Worm (Caenorhabditis elegans) whole organism, L4 larva: Measurements from ENCODE around the gene T23G4.2.
A peak's percentile ranks its signal among the peaks of the same experiment; 100 is the strongest.

Source experiments
- R02D3.7 ChIP-seq: fragments of 150-350 bp; sonication (generic microtip); optimal IDR thresholded peaks from 3 replicates; lab custom pipeline; 2014; ENCODE audit warnings: missing biosample characterization, missing genetic modification characterization
- T20F7.1 ChIP-seq: fragments of 200-800 bp; sonication (Bioruptor generic); optimal IDR thresholded peaks from 2 replicates; lab custom pipeline; 2018; ENCODE audit warnings: mild to moderate bottlenecking, missing genetic modification characterization, missing compliant biosample characterization
- Y105C5A.15 ChIP-seq: fragments of 200-800 bp; sonication (Bioruptor generic); IDR thresholded peaks from 2 replicates; pipeline ENCODE4 v1.3.6; 2022; ENCODE audit warnings: missing genetic modification characterization, missing compliant biosample characterization
- aha-1 ChIP-seq: fragments of 150-350 bp; peaks from one replicate; lab custom pipeline; 2014; ENCODE audit warnings: missing biosample characterization, missing genetic modification characterization
- ceh-20 ChIP-seq: fragments of 200-800 bp; sonication (Bioruptor generic); IDR thresholded peaks from 2 replicates; pipeline ENCODE4 v1.3.6; 2022; ENCODE audit warnings: missing genetic modification reagents, missing genetic modification characterization, missing compliant biosample characterization
- ceh-62 ChIP-seq: sonication (generic microtip); optimal IDR thresholded peaks from 2 replicates; lab custom pipeline; 2017; ENCODE audit warnings: missing biosample characterization, missing genetic modification characterization
- cey-2 ChIP-seq: sonication (generic microtip); optimal IDR thresholded peaks from 3 replicates; lab custom pipeline; 2017; ENCODE audit warnings: missing genetic modification characterization, mild to moderate bottlenecking, missing compliant biosample characterization, antibody characterized with exemption, borderline replicate concordance; ENCODE audit not compliant: insufficient read depth
- daf-16 ChIP-seq, 3 experiments: sonication (generic microtip); optimal IDR thresholded peaks; 2 replicates each; lab custom pipeline; 2016 to 2017; ENCODE audit warnings: missing genetic modification characterization in 3 of 3, missing genetic modification reagents in 3 of 3, mild to moderate bottlenecking in 2 of 3, missing compliant biosample characterization in 2 of 3, missing biosample characterization in 1 of 3, moderate library complexity in 1 of 3
- daf-19 ChIP-seq: fragments of 200-800 bp; sonication (Bioruptor generic); conservative IDR thresholded peaks from 2 replicates; pipeline ENCODE4 v1.3.6; 2022; ENCODE audit warnings: missing genetic modification characterization, missing compliant biosample characterization
- daf-8 ChIP-seq: fragments of 200-800 bp; sonication (Bioruptor generic); IDR thresholded peaks from 2 replicates; pipeline ENCODE4 v1.3.6; 2022; ENCODE audit warnings: missing genetic modification characterization, missing compliant biosample characterization
- dmd-6 ChIP-seq: fragments of 200-800 bp; sonication (Bioruptor generic); IDR thresholded peaks from 2 replicates; pipeline ENCODE4 v1.3.6; 2022; ENCODE audit warnings: missing genetic modification reagents, missing genetic modification characterization, missing compliant biosample characterization
- duxl-1 ChIP-seq: sonication (generic microtip); optimal IDR thresholded peaks from 2 replicates; lab custom pipeline; 2016; ENCODE audit warnings: mild to moderate bottlenecking, missing genetic modification characterization, moderate library complexity, missing compliant biosample characterization; ENCODE audit not compliant: poor library complexity
- dve-1 ChIP-seq: sonication (generic microtip); optimal IDR thresholded peaks from 2 replicates; lab custom pipeline; 2017; ENCODE audit warnings: antibody characterized with exemption, mild to moderate bottlenecking, missing genetic modification characterization, missing compliant biosample characterization; ENCODE audit not compliant: insufficient read depth
- gei-8 ChIP-seq: fragments of 200-800 bp; sonication (Bioruptor generic); optimal IDR thresholded peaks from 2 replicates; lab custom pipeline; 2018; ENCODE audit warnings: mild to moderate bottlenecking, missing genetic modification characterization, missing compliant biosample characterization
- hif-1 ChIP-seq, 2 experiments: sonication (generic microtip); optimal IDR thresholded peaks; 2 replicates each; lab custom pipeline; 2016 to 2017; ENCODE audit warnings: missing compliant biosample characterization in 2 of 2, missing genetic modification characterization in 2 of 2, missing genetic modification reagents in 2 of 2, missing genotype in 2 of 2, mild to moderate bottlenecking in 1 of 2
- hlh-30 ChIP-seq: sonication (generic microtip); optimal IDR thresholded peaks from 2 replicates; lab custom pipeline; 2017; ENCODE audit warnings: antibody characterized with exemption, mild to moderate bottlenecking, missing genetic modification characterization, missing compliant biosample characterization; ENCODE audit not compliant: insufficient read depth
- lir-3 ChIP-seq: sonication (generic microtip); optimal IDR thresholded peaks from 2 replicates; lab custom pipeline; 2016; ENCODE audit warnings: mild to moderate bottlenecking, missing genetic modification characterization, missing compliant biosample characterization
- lsy-2 ChIP-seq, 2 experiments: fragments of 150-350 bp in 1 of 2; sonication (generic microtip) in 1 of 2; optimal IDR thresholded peaks; 2 replicates each; lab custom pipeline; 2014 to 2017; ENCODE audit warnings: missing biosample characterization in 2 of 2, missing genetic modification characterization in 2 of 2
- mdl-1 ChIP-seq, 2 experiments: fragments of 150-350 bp in 1 of 2; sonication (generic microtip) in 1 of 2; optimal IDR thresholded peaks; 2 replicates each; lab custom pipeline; 2014 to 2017; ENCODE audit warnings: missing biosample characterization in 2 of 2, missing genetic modification characterization in 2 of 2
- mep-1 ChIP-seq: fragments of 150-350 bp; sonication (generic microtip); optimal IDR thresholded peaks from 3 replicates; lab custom pipeline; 2014; ENCODE audit warnings: missing biosample characterization, missing genetic modification characterization
- nhr-102 ChIP-seq: sonication (generic microtip); optimal IDR thresholded peaks from 2 replicates; lab custom pipeline; 2016; ENCODE audit warnings: mild to moderate bottlenecking, missing genetic modification characterization, moderate library complexity, missing compliant biosample characterization
- nhr-11 ChIP-seq: fragments of 150-350 bp; optimal IDR thresholded peaks from 2 replicates; lab custom pipeline; 2014; ENCODE audit warnings: missing biosample characterization, missing genetic modification characterization
- nhr-28 ChIP-seq: fragments of 150-350 bp; optimal IDR thresholded peaks from 2 replicates; lab custom pipeline; 2014; ENCODE audit warnings: missing biosample characterization, missing genetic modification characterization
- nhr-41 ChIP-seq: fragments of 200-800 bp; sonication (Bioruptor generic); IDR thresholded peaks from 2 replicates; pipeline ENCODE4 v1.3.6; 2022; ENCODE audit warnings: missing genetic modification reagents, missing genetic modification characterization, missing compliant biosample characterization
- nhr-42 ChIP-seq: fragments of 200-800 bp; sonication (Bioruptor generic); IDR thresholded peaks from 2 replicates; pipeline ENCODE4 v1.3.6; 2022; ENCODE audit warnings: missing genetic modification characterization, missing compliant biosample characterization
- nhr-48 ChIP-seq: sonication (generic microtip); optimal IDR thresholded peaks from 2 replicates; lab custom pipeline; 2016; ENCODE audit warnings: mild to moderate bottlenecking, missing genetic modification characterization, missing compliant biosample characterization
- nhr-6 ChIP-seq: fragments of 150-350 bp; optimal IDR thresholded peaks from 2 replicates; lab custom pipeline; 2014; ENCODE audit warnings: missing biosample characterization, missing genetic modification characterization
- nhr-76 ChIP-seq: fragments of 150-350 bp; optimal IDR thresholded peaks from 2 replicates; lab custom pipeline; 2014; ENCODE audit warnings: missing biosample characterization, missing genetic modification characterization
- nhr-77 ChIP-seq: fragments of 150-350 bp; optimal IDR thresholded peaks from 2 replicates; lab custom pipeline; 2014; ENCODE audit warnings: missing biosample characterization, missing genetic modification characterization
- php-3 ChIP-seq: fragments of 200-800 bp; sonication (Bioruptor generic); IDR thresholded peaks from 2 replicates; pipeline ENCODE4 v1.3.6; 2022; ENCODE audit warnings: missing genetic modification reagents, missing genetic modification characterization, missing compliant biosample characterization
- pqm-1 ChIP-seq: sonication (generic microtip); optimal IDR thresholded peaks from 2 replicates; lab custom pipeline; 2017; ENCODE audit warnings: missing biosample characterization, missing genetic modification characterization
- sdz-12 ChIP-seq: fragments of 200-800 bp; sonication (Bioruptor generic); optimal IDR thresholded peaks from 2 replicates; lab custom pipeline; 2018; ENCODE audit warnings: mild to moderate bottlenecking, missing genetic modification characterization, missing compliant biosample characterization
- spr-1 ChIP-seq: sonication (generic microtip); optimal IDR thresholded peaks from 2 replicates; lab custom pipeline; 2016; ENCODE audit warnings: mild to moderate bottlenecking, missing genetic modification characterization, missing compliant biosample characterization
- unc-39 ChIP-seq: sonication (generic microtip); optimal IDR thresholded peaks from 2 replicates; lab custom pipeline; 2017; ENCODE audit warnings: missing biosample characterization, missing genetic modification characterization
- unc-62 ChIP-seq, 3 experiments: fragments of 150-350 bp in 1 of 3; sonication (generic microtip); optimal IDR thresholded peaks in 2 of 3; peaks in 1 of 3; 1 replicate in 1 of 3; 2 replicates in 2 of 3; lab custom pipeline; 2014 to 2017; ENCODE audit warnings: missing biosample characterization in 3 of 3, missing genetic modification characterization in 3 of 3, missing genetic modification reagents in 3 of 3, missing genotype in 1 of 3
- zfp-2 ChIP-seq: sonication (generic microtip); optimal IDR thresholded peaks from 2 replicates; lab custom pipeline; 2016; ENCODE audit warnings: mild to moderate bottlenecking, missing genetic modification characterization, missing compliant biosample characterization
- zfp-3 ChIP-seq: fragments of 200-800 bp; sonication (Bioruptor generic); conservative IDR thresholded peaks from 2 replicates; pipeline ENCODE4 v1.3.6; 2022; ENCODE audit warnings: missing genetic modification reagents, missing genetic modification characterization, missing compliant biosample characterization
- zip-2 ChIP-seq: fragments of 150-350 bp; optimal IDR thresholded peaks from 2 replicates; lab custom pipeline; 2014; ENCODE audit warnings: missing biosample characterization, missing genetic modification characterization
- ztf-11 ChIP-seq: fragments of 150-350 bp; optimal IDR thresholded peaks from 2 replicates; lab custom pipeline; 2014; ENCODE audit warnings: missing biosample characterization, missing genetic modification characterization
- ztf-7 ChIP-seq: fragments of 150-350 bp; optimal IDR thresholded peaks from 2 replicates; lab custom pipeline; 2014; ENCODE audit warnings: missing biosample characterization, missing genetic modification characterization

Gene T23G4.2

ce11 chrIV:13689302-13689880, at the start of gene T23G4.2:
T23G4.2 (minus strand) TSS chrIV:13689556.
- TF ChIP-seq unc-62 (GFP tag; optimal IDR thresholded peaks at IDR 0.05 in 1 of 2; lab: Kevin White, UChicago) (peak in 1 of 2 experiments; percentile 99), unc-62 (tag; optimal IDR thresholded peaks at IDR 0.05; lab: Kevin White, UChicago) (no peak), zfp-2 (tag; lab: Kevin White, UChicago) (no peak), daf-16 (GFP tag; optimal IDR thresholded peaks at IDR 0.05; lab: Kevin White, UChicago) (no peak), daf-16 (tag; optimal IDR thresholded peaks at IDR 0.05; lab: Kevin White, UChicago) (no peak), ceh-62 (tag; lab: Kevin White, UChicago) (no peak), aha-1 (tag; lab: Kevin White, UChicago) (peak; percentile 28), daf-19 (GFP tag; lab: Robert Waterston, UW) (no peak), nhr-42 (no peak), zfp-3 (no peak), mdl-1 (tag; optimal IDR thresholded peaks at IDR 0.05; lab: Kevin White, UChicago) (no peak), dmd-6 (GFP tag; lab: Robert Waterston, UW) (no peak), ceh-20 (GFP tag; lab: Robert Waterston, UW) (0 out of 2 replicates have a peak, but pooled peaks have one; percentile 30), cey-2 (tag; lab: Kevin White, UChicago) (no peak), gei-8 (GFP tag; lab: Kevin White, UChicago) (no peak), ztf-7 (tag; lab: Kevin White, UChicago) (no peak), nhr-11 (tag; lab: Kevin White, UChicago) (no peak), nhr-6 (tag; lab: Kevin White, UChicago) (no peak), lsy-2 (tag; optimal IDR thresholded peaks at IDR 0.05; lab: Kevin White, UChicago) (no peak)

- TF ChIP-seq dmd-6 (GFP tag; lab: Robert Waterston, UW) (peak; percentile 58; the same call in 1 of the 2 replicates), nhr-48 (peak; percentile 11), R02D3.7 (tag; lab: Kevin White, UChicago) (no peak), pqm-1 (peak; percentile 78), dve-1 (peak; percentile 84), daf-16 (GFP tag; optimal IDR thresholded peaks at IDR 0.05; lab: Kevin White, UChicago) (no peak), daf-16 (tag; optimal IDR thresholded peaks at IDR 0.05; lab: Kevin White, UChicago) (peak; percentile 42), nhr-28 (tag; lab: Kevin White, UChicago) (peak; percentile 42), ztf-7 (tag; lab: Kevin White, UChicago) (peak; percentile 23), lir-3 (tag; lab: Kevin White, UChicago) (no peak), ztf-11 (tag; lab: Kevin White, UChicago) (no peak)
Measured at ce11 chrIV:13727865-13728264, 38.5 kb upstream of the T23G4.2 start.

DNA sequence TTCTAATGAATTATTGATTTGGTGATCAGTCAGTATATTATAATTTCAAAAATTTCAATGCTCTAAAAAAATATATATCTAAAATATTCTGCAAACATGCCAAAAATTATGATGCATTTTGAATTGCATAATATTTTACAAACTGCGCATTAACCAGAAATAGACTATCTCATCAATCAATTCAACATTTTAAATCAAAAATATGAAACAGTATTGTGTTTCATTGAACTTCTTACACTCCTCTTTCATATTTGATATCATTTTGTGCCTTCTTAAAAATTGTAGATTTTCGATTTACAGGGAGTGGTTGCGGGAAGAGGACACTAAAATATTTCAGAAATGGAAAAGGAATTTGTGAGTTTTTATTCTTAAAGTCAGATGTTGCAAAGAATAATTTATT, 37.3 kb upstream of the T23G4.2 start, which contains the start of gene ent-4:
ent-4 (plus strand) TSS at position 301 of the 400 bp plus-strand sequence.
- peak in 1 of 2 experiments; percentile 17 for TF ChIP-seq unc-62 (GFP tag; optimal IDR thresholded peaks at IDR 0.05 in 1 of 2; lab: Kevin White, UChicago)
- TF ChIP-seq unc-62 (tag; optimal IDR thresholded peaks at IDR 0.05; lab: Kevin White, UChicago), result no peak
- no peak for TF ChIP-seq nhr-76 (tag; lab: Kevin White, UChicago)

- no peak for TF ChIP-seq nhr-41 (GFP tag; lab: Robert Waterston, UW)
- peak; percentile 39 for TF ChIP-seq T20F7.1 (GFP tag; lab: Kevin White, UChicago)
- peak; percentile 63 for TF ChIP-seq nhr-77
- peak; percentile 85 for TF ChIP-seq nhr-102 (tag; lab: Kevin White, UChicago)
- TF ChIP-seq zfp-2 (tag; lab: Kevin White, UChicago), result no peak
- peak in 1 of 2 experiments; percentile 73 for TF ChIP-seq daf-16 (GFP tag; optimal IDR thresholded peaks at IDR 0.05; lab: Kevin White, UChicago)
- peak; percentile 85 for TF ChIP-seq daf-16 (tag; optimal IDR thresholded peaks at IDR 0.05; lab: Kevin White, UChicago)
- TF ChIP-seq hif-1 (tag; optimal IDR thresholded peaks at IDR 0.05; lab: Kevin White, UChicago), result no peak
- no peak for TF ChIP-seq daf-8 (GFP tag; lab: Robert Waterston, UW)
- TF ChIP-seq nhr-28 (tag; lab: Kevin White, UChicago), result peak; percentile 82
- TF ChIP-seq php-3 (GFP tag; lab: Robert Waterston, UW), result peak; percentile 99
- peak; percentile 12 for TF ChIP-seq mep-1 (tag; lab: Kevin White, UChicago)
- no peak for TF ChIP-seq duxl-1 (tag; lab: Kevin White, UChicago)
- TF ChIP-seq Y105C5A.15, result no peak
- peak in 1 of 2 experiments; percentile 15 for TF ChIP-seq mdl-1 (tag; optimal IDR thresholded peaks at IDR 0.05; lab: Kevin White, UChicago)
- peak; percentile 94 for TF ChIP-seq dve-1
- no peak for TF ChIP-seq spr-1 (tag; lab: Kevin White, UChicago)
- TF ChIP-seq ceh-20 (GFP tag; lab: Robert Waterston, UW), result peak; percentile 60; the same call in 1 of the 2 replicates
- TF ChIP-seq zip-2 (tag; lab: Kevin White, UChicago), result no peak
- peak; percentile 92 for TF ChIP-seq pqm-1
- no peak for TF ChIP-seq nhr-42
- no peak for TF ChIP-seq unc-39 (tag; lab: Kevin White, UChicago)
- TF ChIP-seq unc-62 (GFP tag; optimal IDR thresholded peaks at IDR 0.05 in 1 of 2; lab: Kevin White, UChicago), result peak; percentile 15 to 76
- TF ChIP-seq unc-62 (tag; optimal IDR thresholded peaks at IDR 0.05; lab: Kevin White, UChicago), result no peak
- TF ChIP-seq hlh-30, result peak; percentile 41
- peak; percentile 89 for TF ChIP-seq nhr-48
- TF ChIP-seq sdz-12, result no peak
Measured at ce11 chrIV:13725201-13725600, 35.8 kb upstream of the T23G4.2 start.
